In the genomic region with DNA sequence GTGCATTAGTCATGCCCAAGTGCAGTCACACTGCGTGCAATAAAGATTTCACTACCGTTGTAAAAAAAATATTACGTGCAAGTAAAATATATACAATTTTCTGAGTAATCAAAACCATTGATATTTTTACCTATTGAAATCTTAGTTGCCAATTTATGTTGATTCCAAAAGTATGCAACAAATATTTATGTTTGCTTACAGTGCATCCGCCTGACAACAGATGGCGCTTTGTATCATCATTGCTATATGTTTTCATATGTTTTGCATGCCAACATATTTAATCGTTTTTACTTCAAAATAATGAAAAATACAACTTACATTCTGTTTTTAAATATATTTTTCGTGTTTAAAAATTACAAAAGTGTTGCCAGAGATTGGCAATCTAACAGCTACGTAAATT, we compare ENCODE assay signal across 1 fruit fly cellular context.
TF ChIP-seq lines count a peak whose summit lies in the region.

No protein-coding gene starts in this region.

TF ChIP-seq in whole organism, embryonic, 481 proteins besides CTCF, POLR2A, EP300 and RAD21 (continued from another document and continues in another):
- TF ChIP-seq CG16863 (GFP tag; optimal IDR thresholded peaks at IDR 0.05; lab: Kevin White, UChicago), result no peak
- no peak for TF ChIP-seq CG11093 (GFP tag; IDR thresholded peaks at IDR 0.05; lab: Robert Waterston, UW)
- peak; percentile 44 for TF ChIP-seq CG2712 (tag; optimal IDR thresholded peaks at IDR 0.05; lab: Kevin White, UChicago)
- peak; percentile 41 for TF ChIP-seq tin (GFP tag; optimal IDR thresholded peaks at IDR 0.05; lab: Kevin White, UChicago)
- TF ChIP-seq NC2β (GFP tag; optimal IDR thresholded peaks at IDR 0.05; lab: Kevin White, UChicago), result peak; percentile 21
- peak; percentile 59; the same call in 1 of the 3 replicates for TF ChIP-seq CG11456 (GFP tag; IDR thresholded peaks at IDR 0.05; lab: Robert Waterston, UW)
- peak; percentile 28 for TF ChIP-seq CG18262 (tag; optimal IDR thresholded peaks at IDR 0.05; lab: Kevin White, UChicago)
- peak; percentile 37 to 60 for TF ChIP-seq chif (GFP tag; optimal IDR thresholded peaks at IDR 0.05; lab: Kevin White, UChicago)
- TF ChIP-seq CG7372 (GFP tag; IDR thresholded peaks at IDR 0.05; lab: Robert Waterston, UW), result 0 out of 2 replicates have a peak, but pooled peaks have one; percentile 12
- peak; percentile 45 for TF ChIP-seq CG7987 (GFP tag; optimal IDR thresholded peaks at IDR 0.05; lab: Kevin White, UChicago)
- peak; percentile 24 for TF ChIP-seq CG13624 (GFP tag; optimal IDR thresholded peaks at IDR 0.05; lab: Kevin White, UChicago)
- no peak for TF ChIP-seq lov (optimal IDR thresholded peaks at IDR 0.05; lab: Kevin White, UChicago)
- 0 out of 3 replicates have a peak, but pooled peaks have one; percentile 46 for TF ChIP-seq lov (GFP tag; IDR thresholded peaks at IDR 0.05; lab: Robert Waterston, UW)
- TF ChIP-seq CG31441 (GFP tag; IDR thresholded peaks at IDR 0.05; lab: Robert Waterston, UW), result peak; percentile 33; the same call in 1 of the 2 replicates
- TF ChIP-seq zen (tag; optimal IDR thresholded peaks at IDR 0.05; lab: Kevin White, UChicago), result peak; percentile 75
- peak in 1 of 2 experiments; percentile 45 for TF ChIP-seq bsh (GFP tag; optimal IDR thresholded peaks at IDR 0.05; lab: Kevin White, UChicago)
- 0 out of 2 replicates have a peak, but pooled peaks have one; percentile 21 for TF ChIP-seq CG3847 (GFP tag; IDR thresholded peaks at IDR 0.05; lab: Robert Waterston, UW)
- TF ChIP-seq knrl (GFP tag; IDR thresholded peaks at IDR 0.05; lab: Robert Waterston, UW; ENCODE audit: partially characterized antibody), result peak; percentile 42; the same call in 1 of the 3 replicates
- peak in 1 of 2 experiments; percentile 55 for TF ChIP-seq eve (GFP tag; optimal IDR thresholded peaks at IDR 0.05; lab: Kevin White, UChicago)
- TF ChIP-seq Hr51 (GFP tag; optimal IDR thresholded peaks at IDR 0.05; lab: Kevin White, UChicago), result peak in 1 of 2 experiments; percentile 8
- TF ChIP-seq Dfd (GFP tag; optimal IDR thresholded peaks at IDR 0.05; lab: Kevin White, UChicago), result no peak
- no peak for TF ChIP-seq her (GFP tag; optimal IDR thresholded peaks at IDR 0.05; lab: Kevin White, UChicago)
- TF ChIP-seq CG13424 (tag; optimal IDR thresholded peaks at IDR 0.05; lab: Kevin White, UChicago), result peak; percentile 29
- TF ChIP-seq CG6254 (GFP tag; optimal IDR thresholded peaks at IDR 0.05; lab: Kevin White, UChicago), result peak; percentile 39
- no peak for TF ChIP-seq insv (GFP tag; optimal IDR thresholded peaks at IDR 0.05; lab: Kevin White, UChicago)
- TF ChIP-seq gsb-n (tag; optimal IDR thresholded peaks at IDR 0.05; lab: Kevin White, UChicago), result peak; percentile 22
- peak; percentile 28; the same call in 1 of the 3 replicates for TF ChIP-seq dysf (GFP tag; IDR thresholded peaks at IDR 0.05; lab: Robert Waterston, UW)
- peak; percentile 28 for TF ChIP-seq CG9437 (GFP tag; optimal IDR thresholded peaks at IDR 0.05; lab: Kevin White, UChicago)
- peak; percentile 99 for TF ChIP-seq CG15601 (tag; optimal IDR thresholded peaks at IDR 0.05; lab: Kevin White, UChicago)
- no peak for TF ChIP-seq CG10147 (GFP tag; optimal IDR thresholded peaks at IDR 0.05; lab: Kevin White, UChicago)
- TF ChIP-seq gcm (GFP tag; optimal IDR thresholded peaks at IDR 0.05; lab: Kevin White, UChicago), result peak; percentile 23
- TF ChIP-seq dpn (GFP tag; optimal IDR thresholded peaks at IDR 0.05; lab: Kevin White, UChicago), result peak; percentile 31 to 33
- TF ChIP-seq CG10979 (tag; optimal IDR thresholded peaks at IDR 0.05; lab: Kevin White, UChicago), result peak; percentile 99
- peak; percentile 11 for TF ChIP-seq CoRest (tag; optimal IDR thresholded peaks at IDR 0.05; lab: Kevin White, UChicago)
- TF ChIP-seq Side (GFP tag; optimal IDR thresholded peaks at IDR 0.05; lab: Kevin White, UChicago), result peak; percentile 45
- TF ChIP-seq ranshi (GFP tag; IDR thresholded peaks at IDR 0.05; lab: Robert Waterston, UW), result no peak
- TF ChIP-seq CG18619 (GFP tag; optimal IDR thresholded peaks at IDR 0.05; lab: Kevin White, UChicago), result peak; percentile 8
- TF ChIP-seq Kr (GFP tag; optimal IDR thresholded peaks at IDR 0.05; lab: Kevin White, UChicago), result peak; percentile 0
- peak; percentile 15 for TF ChIP-seq Hmr (GFP tag; optimal IDR thresholded peaks at IDR 0.05; lab: Kevin White, UChicago)
- TF ChIP-seq Oaz (GFP tag; IDR thresholded peaks at IDR 0.05; lab: Robert Waterston, UW), result no peak
- TF ChIP-seq CG8359 (GFP tag; optimal IDR thresholded peaks at IDR 0.05; lab: Kevin White, UChicago; ENCODE audit: borderline replicate concordance), result peak; percentile 60
- TF ChIP-seq CG4424 (GFP tag; optimal IDR thresholded peaks at IDR 0.05; lab: Kevin White, UChicago), result peak; percentile 61
- peak; percentile 19 for TF ChIP-seq CG10431 (GFP tag; optimal IDR thresholded peaks at IDR 0.05; lab: Kevin White, UChicago)
- TF ChIP-seq CG5245 (GFP tag; optimal IDR thresholded peaks at IDR 0.05; lab: Kevin White, UChicago), result peak; percentile 8
- peak; percentile 56 for TF ChIP-seq Rfx (GFP tag; IDR thresholded peaks at IDR 0.05; lab: Robert Waterston, UW)
- TF ChIP-seq Pdp1 (GFP tag; optimal IDR thresholded peaks at IDR 0.05; lab: Kevin White, UChicago), result peak in 1 of 2 experiments; percentile 34
- peak; percentile 84 for TF ChIP-seq Ets65A (GFP tag; lab: Kevin White, UChicago)
- no peak for TF ChIP-seq CG8765 (GFP tag; IDR thresholded peaks at IDR 0.05; lab: Robert Waterston, UW)
- peak; percentile 39; the same call in 1 of the 2 replicates for TF ChIP-seq seq (GFP tag; IDR thresholded peaks at IDR 0.05; lab: Robert Waterston, UW)
- peak; percentile 22; the same call in 1 of the 3 replicates for TF ChIP-seq croc (GFP tag; conservative IDR thresholded peaks at IDR 0.05; lab: Robert Waterston, UW)
- no peak for TF ChIP-seq tap (tag; optimal IDR thresholded peaks at IDR 0.05; lab: Kevin White, UChicago)
- peak; percentile 17 for TF ChIP-seq btn (GFP tag; optimal IDR thresholded peaks at IDR 0.05; lab: Kevin White, UChicago)
- TF ChIP-seq CG9727 (GFP tag; optimal IDR thresholded peaks at IDR 0.05; lab: Kevin White, UChicago), result peak; percentile 39
- no peak for TF ChIP-seq Opbp (GFP tag; IDR thresholded peaks at IDR 0.05; lab: Robert Waterston, UW; ENCODE audit: partially characterized antibody)
- TF ChIP-seq CG14965 (GFP tag; optimal IDR thresholded peaks at IDR 0.05; lab: Kevin White, UChicago; ENCODE audit: borderline replicate concordance), result peak; percentile 98
- TF ChIP-seq Atf3 (GFP tag; optimal IDR thresholded peaks at IDR 0.05; lab: Kevin White, UChicago), result peak; percentile 30
- TF ChIP-seq zfh1 (GFP tag; IDR thresholded peaks at IDR 0.05; lab: Robert Waterston, UW), result no peak
- TF ChIP-seq CG4404 (GFP tag; IDR thresholded peaks at IDR 0.05; lab: Robert Waterston, UW), result no peak
- peak; percentile 9 for TF ChIP-seq az2 (GFP tag; optimal IDR thresholded peaks at IDR 0.05; lab: Kevin White, UChicago)
- no peak for TF ChIP-seq CG6854 (GFP tag; optimal IDR thresholded peaks at IDR 0.05; lab: Kevin White, UChicago)
- TF ChIP-seq HLH4C (GFP tag; IDR thresholded peaks at IDR 0.05; lab: Robert Waterston, UW; ENCODE audit: partially characterized antibody), result no peak
- TF ChIP-seq CG15696 (tag; optimal IDR thresholded peaks at IDR 0.05; lab: Kevin White, UChicago), result peak; percentile 42
- TF ChIP-seq bcd (GFP tag; optimal IDR thresholded peaks at IDR 0.05; lab: Kevin White, UChicago), result peak; percentile 28
- no peak for TF ChIP-seq disco-r (GFP tag; optimal IDR thresholded peaks at IDR 0.05; lab: Kevin White, UChicago)
- no peak for TF ChIP-seq CG14667 (GFP tag; IDR thresholded peaks at IDR 0.05; lab: Robert Waterston, UW)
- peak; percentile 21 for TF ChIP-seq CG5180 (GFP tag; optimal IDR thresholded peaks at IDR 0.05; lab: Kevin White, UChicago)
- no peak for TF ChIP-seq CG18476 (GFP tag; optimal IDR thresholded peaks at IDR 0.05; lab: Kevin White, UChicago)
- TF ChIP-seq luna (GFP tag; optimal IDR thresholded peaks at IDR 0.05; lab: Kevin White, UChicago), result peak; percentile 17
- peak; percentile 44 for TF ChIP-seq Sox100B (GFP tag; optimal IDR thresholded peaks at IDR 0.05; lab: Kevin White, UChicago)
- TF ChIP-seq CG11504 (tag; optimal IDR thresholded peaks at IDR 0.05; lab: Kevin White, UChicago), result peak; percentile 40
- TF ChIP-seq unpg (GFP tag; optimal IDR thresholded peaks at IDR 0.05; lab: Kevin White, UChicago), result peak; percentile 56
- peak; percentile 49 for TF ChIP-seq PHDP (tag; optimal IDR thresholded peaks at IDR 0.05; lab: Kevin White, UChicago)
- no peak for TF ChIP-seq emc (GFP tag; optimal IDR thresholded peaks at IDR 0.05; lab: Kevin White, UChicago)
- TF ChIP-seq ab (GFP tag; optimal IDR thresholded peaks at IDR 0.05; lab: Kevin White, UChicago), result no peak
- TF ChIP-seq CG6791 (GFP tag; IDR thresholded peaks at IDR 0.05; lab: Robert Waterston, UW; ENCODE audit: partially characterized antibody), result no peak
- no peak for TF ChIP-seq wor (GFP tag; IDR thresholded peaks at IDR 0.05; lab: Robert Waterston, UW)
- no peak for TF ChIP-seq CG17912 (GFP tag; optimal IDR thresholded peaks at IDR 0.05; lab: Kevin White, UChicago)
- peak; percentile 37 for TF ChIP-seq Blimp-1 (GFP tag; optimal IDR thresholded peaks at IDR 0.05; lab: Kevin White, UChicago)
- TF ChIP-seq unc-4 (GFP tag; IDR thresholded peaks at IDR 0.05; lab: Robert Waterston, UW; ENCODE audit: partially characterized antibody), result no peak
- TF ChIP-seq CG14050 (GFP tag; IDR thresholded peaks at IDR 0.05; lab: Robert Waterston, UW), result no peak
- TF ChIP-seq CG30403 (GFP tag; optimal IDR thresholded peaks at IDR 0.05; lab: Kevin White, UChicago), result peak; percentile 16
- TF ChIP-seq sens (GFP tag; lab: Kevin White, UChicago), result peak; percentile 87
- no peak for TF ChIP-seq CG13123 (GFP tag; optimal IDR thresholded peaks at IDR 0.05; lab: Kevin White, UChicago)
- no peak for TF ChIP-seq CG9876 (GFP tag; optimal IDR thresholded peaks at IDR 0.05; lab: Kevin White, UChicago)
- peak; percentile 37 for TF ChIP-seq CG4820 (GFP tag; optimal IDR thresholded peaks at IDR 0.05; lab: Kevin White, UChicago)
- TF ChIP-seq CG32532 (GFP tag; IDR thresholded peaks at IDR 0.05; lab: Robert Waterston, UW), result peak; percentile 63; the same call in 1 of the 2 replicates
- peak; percentile 50 for TF ChIP-seq vvl (GFP tag; IDR thresholded peaks at IDR 0.05; lab: Robert Waterston, UW)
- TF ChIP-seq Chrac-16 (GFP tag; optimal IDR thresholded peaks at IDR 0.05; lab: Kevin White, UChicago), result peak; percentile 6
- peak; percentile 23 for TF ChIP-seq nerfin-1 (tag; optimal IDR thresholded peaks at IDR 0.05; lab: Kevin White, UChicago)
- TF ChIP-seq CG18764 (GFP tag; optimal IDR thresholded peaks at IDR 0.05; lab: Kevin White, UChicago), result peak; percentile 24
- no peak for TF ChIP-seq CG3407 (GFP tag; optimal IDR thresholded peaks at IDR 0.05; lab: Kevin White, UChicago)
- no peak for TF ChIP-seq pita (GFP tag; optimal IDR thresholded peaks at IDR 0.05; lab: Kevin White, UChicago)
- TF ChIP-seq Usf (GFP tag; optimal IDR thresholded peaks at IDR 0.05; lab: Kevin White, UChicago), result no peak
- peak; percentile 12 for TF ChIP-seq HHEX (GFP tag; optimal IDR thresholded peaks at IDR 0.05; lab: Kevin White, UChicago)
- peak; percentile 53 for TF ChIP-seq CG1603 (tag; optimal IDR thresholded peaks at IDR 0.05; lab: Kevin White, UChicago)
- peak; percentile 13 for TF ChIP-seq Oli (tag; optimal IDR thresholded peaks at IDR 0.05; lab: Kevin White, UChicago)
- TF ChIP-seq Fer1 (GFP tag; optimal IDR thresholded peaks at IDR 0.05; lab: Kevin White, UChicago), result peak; percentile 3
- TF ChIP-seq CG2875 (GFP tag; optimal IDR thresholded peaks at IDR 0.05; lab: Kevin White, UChicago), result peak; percentile 44
- peak; percentile 38 for TF ChIP-seq CG33213 (GFP tag; optimal IDR thresholded peaks at IDR 0.05; lab: Kevin White, UChicago)
- TF ChIP-seq gem (tag; optimal IDR thresholded peaks at IDR 0.05; lab: Kevin White, UChicago), result peak; percentile 27
- TF ChIP-seq CG15269 (tag; optimal IDR thresholded peaks at IDR 0.05; lab: Kevin White, UChicago), result peak; percentile 13
- TF ChIP-seq MTF-1 (GFP tag; optimal IDR thresholded peaks at IDR 0.05; lab: Kevin White, UChicago; ENCODE audit: borderline replicate concordance), result peak; percentile 23
- no peak for TF ChIP-seq CG8281 (tag; optimal IDR thresholded peaks at IDR 0.05; lab: Kevin White, UChicago)
- TF ChIP-seq CG12659 (GFP tag; optimal IDR thresholded peaks at IDR 0.05; lab: Kevin White, UChicago), result peak; percentile 4
- TF ChIP-seq cad (GFP tag; optimal IDR thresholded peaks at IDR 0.05; lab: Kevin White, UChicago), result no peak
- TF ChIP-seq Asciz (GFP tag; optimal IDR thresholded peaks at IDR 0.05; lab: Kevin White, UChicago), result peak; percentile 21
- no peak for TF ChIP-seq CG3281 (GFP tag; optimal IDR thresholded peaks at IDR 0.05; lab: Kevin White, UChicago)
- TF ChIP-seq Hsf (GFP tag; optimal IDR thresholded peaks at IDR 0.05; lab: Kevin White, UChicago), result peak; percentile 49
- TF ChIP-seq CG17328 (GFP tag; IDR thresholded peaks at IDR 0.05; lab: Robert Waterston, UW), result peak; percentile 38; the same call in 1 of the 2 replicates
- no peak for TF ChIP-seq Stat92E (GFP tag; optimal IDR thresholded peaks at IDR 0.05; lab: Kevin White, UChicago)
- peak; percentile 27 for TF ChIP-seq CG6813 (GFP tag; optimal IDR thresholded peaks at IDR 0.05; lab: Kevin White, UChicago)
- no peak for TF ChIP-seq Dek (tag; optimal IDR thresholded peaks at IDR 0.05; lab: Kevin White, UChicago)
- no peak for TF ChIP-seq ro (GFP tag; IDR thresholded peaks at IDR 0.05; lab: Robert Waterston, UW)
- TF ChIP-seq CG8388 (GFP tag; optimal IDR thresholded peaks at IDR 0.05; lab: Kevin White, UChicago), result peak; percentile 79
- TF ChIP-seq CG14860 (GFP tag; IDR thresholded peaks at IDR 0.05; lab: Robert Waterston, UW; ENCODE audit: partially characterized antibody), result no peak
- TF ChIP-seq CG10267 (tag; optimal IDR thresholded peaks at IDR 0.05; lab: Kevin White, UChicago), result peak; percentile 33
- TF ChIP-seq Xrp1 (GFP tag; IDR thresholded peaks at IDR 0.05; lab: Robert Waterston, UW), result peak; percentile 46; the same call in 1 of the 2 replicates
- peak; percentile 31 for TF ChIP-seq trem (tag; optimal IDR thresholded peaks at IDR 0.05; lab: Kevin White, UChicago)
- TF ChIP-seq wdn (GFP tag; IDR thresholded peaks at IDR 0.05; lab: Robert Waterston, UW), result no peak
- peak; percentile 29 for TF ChIP-seq Camta (GFP tag; optimal IDR thresholded peaks at IDR 0.05; lab: Kevin White, UChicago)
- no peak for TF ChIP-seq pan (optimal IDR thresholded peaks at IDR 0.05; lab: Kevin White, UChicago)
- TF ChIP-seq pan (GFP tag; optimal IDR thresholded peaks at IDR 0.05 in 1 of 2, IDR thresholded peaks at IDR 0.05 in 1 of 2), result peak in 1 of 2 experiments; percentile 32
- peak; percentile 43 for TF ChIP-seq CG4707 (GFP tag; optimal IDR thresholded peaks at IDR 0.05; lab: Kevin White, UChicago)
- no peak for TF ChIP-seq Hey (tag; optimal IDR thresholded peaks at IDR 0.05; lab: Kevin White, UChicago)
